Worm (Caenorhabditis elegans) whole organism, midembryonic: ENCODE data around the gene sra-31.

Source experiments
- T22C8.4 ChIP-seq: fragments of 200-800 bp; sonication (Bioruptor generic); IDR thresholded peaks from 2 replicates; pipeline ENCODE4 v1.3.6; 2022; ENCODE audit warnings: missing genetic modification characterization, missing compliant biosample characterization
- cog-1 ChIP-seq: sonication (generic microtip); optimal IDR thresholded peaks from 2 replicates; lab custom pipeline; 2016; ENCODE audit warnings: missing genetic modification characterization, missing compliant biosample characterization
- flt-1 ChIP-seq: fragments of 200-800 bp; sonication (Bioruptor generic); IDR thresholded peaks from 2 replicates; pipeline ENCODE4 v1.3.6; 2022; ENCODE audit warnings: missing genetic modification characterization, missing compliant biosample characterization
- klf-2 ChIP-seq: fragments of 200-800 bp; sonication (Bioruptor generic); conservative IDR thresholded peaks from 2 replicates; pipeline ENCODE4 v1.3.6; 2022; ENCODE audit warnings: missing genetic modification reagents, missing genetic modification characterization, missing compliant biosample characterization
- med-1 ChIP-seq: sonication (generic microtip); optimal IDR thresholded peaks from 2 replicates; lab custom pipeline; 2017; ENCODE audit warnings: missing genetic modification characterization, mild to moderate bottlenecking, missing compliant biosample characterization, antibody characterized with exemption, missing genetic modification reagents; ENCODE audit not compliant: insufficient read depth
- tab-1 ChIP-seq: fragments of 200-800 bp; sonication (Bioruptor generic); IDR thresholded peaks from 2 replicates; pipeline ENCODE4 v1.3.6; 2022; ENCODE audit warnings: missing genetic modification characterization, missing compliant biosample characterization
- ztf-23 ChIP-seq: fragments of 200-800 bp; sonication (Bioruptor generic); IDR thresholded peaks from 2 replicates; pipeline ENCODE4 v1.3.6; 2022; ENCODE audit warnings: missing genetic modification reagents, missing genetic modification characterization, missing compliant biosample characterization
- ztf-29 ChIP-seq: fragments of 200-800 bp; sonication (Bioruptor generic); IDR thresholded peaks from 2 replicates; pipeline ENCODE4 v1.3.6; 2022; ENCODE audit warnings: missing genetic modification reagents, missing genetic modification characterization, missing compliant biosample characterization

DNA sequence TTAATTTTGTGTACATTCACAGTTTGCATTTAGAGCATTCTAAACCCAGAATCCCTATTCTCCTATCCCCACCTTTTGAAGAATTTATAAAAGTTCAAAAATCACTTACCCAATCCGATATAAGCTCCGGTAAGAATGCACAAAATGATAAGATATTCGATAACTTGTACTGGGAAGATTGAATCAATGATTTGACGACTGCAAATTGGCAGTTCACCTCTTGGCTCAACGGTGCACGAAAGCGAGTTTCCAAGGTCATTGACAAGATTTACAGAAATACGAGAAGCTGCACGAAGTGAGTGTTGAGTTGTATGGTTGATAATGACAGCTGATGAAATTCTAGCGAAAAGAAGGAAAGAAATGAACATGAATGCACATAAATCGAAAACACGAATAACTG, 18.0 kb downstream of the sra-31 start:
- TF ChIP-seq med-1 (GFP tag; lab: Kevin White, UChicago) (no peak), cog-1 (tag; lab: Kevin White, UChicago) (no peak), flt-1 (GFP tag; lab: Robert Waterston, UW) (no peak), ztf-29 (GFP tag; lab: Robert Waterston, UW) (no peak), klf-2 (GFP tag; lab: Robert Waterston, UW) (no peak), T22C8.4 (GFP tag; lab: Robert Waterston, UW) (no peak), tab-1 (no peak), ztf-23 (no peak)
